Fruit fly (Drosophila melanogaster) whole organism, embryonic: Measurements from ENCODE around the gene Hand.

ENCODE experiments used
- CG16815 ChIP-seq: fragments of 200-800 bp; sonication (Bioruptor generic); optimal IDR thresholded peaks from 3 replicates; lab custom pipeline; 2017; ENCODE audit warnings: missing biosample characterization, mild to moderate bottlenecking, missing genetic modification characterization
- CG2678 ChIP-seq: fragments of 200-800 bp; sonication (Bioruptor generic); optimal IDR thresholded peaks from 3 replicates; lab custom pipeline; 2019; ENCODE audit warnings: missing biosample characterization, mild to moderate bottlenecking, missing genetic modification characterization, moderate library complexity
- CG3995 ChIP-seq: fragments of 200-800 bp; sonication (Bioruptor generic); optimal IDR thresholded peaks from 3 replicates; lab custom pipeline; 2016; ENCODE audit warnings: missing biosample characterization, missing genetic modification characterization
- gce ChIP-seq: fragments of 200-800 bp; sonication (Bioruptor generic); IDR thresholded peaks from 3 replicates; pipeline ENCODE4 v1.3.6; 2022; ENCODE audit warnings: missing biosample characterization, missing genetic modification characterization

DNA sequence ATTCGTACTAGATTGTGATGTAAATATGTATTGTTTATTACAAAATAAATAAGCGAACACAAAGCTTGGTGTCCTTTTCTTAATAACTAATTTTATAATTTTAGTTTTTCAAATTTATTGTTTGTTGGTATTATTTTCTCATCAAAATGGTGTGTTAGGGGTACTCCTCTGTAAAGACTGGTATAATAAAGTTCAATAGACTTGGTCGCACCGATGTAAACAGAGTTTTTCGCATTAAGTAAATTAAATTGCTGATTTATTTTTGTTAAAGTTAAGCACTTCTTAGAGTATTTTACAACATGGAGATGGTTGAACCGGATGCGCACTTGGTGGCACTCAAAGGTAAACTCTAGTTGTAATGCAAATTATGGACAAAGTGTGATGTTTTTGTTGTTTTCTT lies 28.7 kb downstream of the Hand start, which contains the start of gene CG4953:
- TF ChIP-seq CG3995 (GFP tag; lab: Kevin White, UChicago) = no peak
- no peak for TF ChIP-seq CG2678 (tag; lab: Kevin White, UChicago)
- TF ChIP-seq CG16815 (GFP tag; lab: Kevin White, UChicago) = no peak
- TF ChIP-seq gce (GFP tag; lab: Robert Waterston, UW) = no peak
